Fruit fly (Drosophila melanogaster): ENCODE measurements around the gene nub.

Gene nub

dm6 chr2L:12543107-12543615 is 44.3 kb upstream of the nub start (continued):
- peak; percentile 17 for TF ChIP-seq corto (GFP tag; optimal IDR thresholded peaks at IDR 0.05)
- no peak for TF ChIP-seq tio (GFP tag; optimal IDR thresholded peaks at IDR 0.05)
- no peak for TF ChIP-seq gt (GFP tag; IDR thresholded peaks at IDR 0.05)
- no peak for TF ChIP-seq row (GFP tag; IDR thresholded peaks at IDR 0.05)
- TF ChIP-seq CG11085 (GFP tag; IDR thresholded peaks at IDR 0.05) = no peak
- TF ChIP-seq Hmx (GFP tag; optimal IDR thresholded peaks at IDR 0.05) = no peak
- no peak for TF ChIP-seq sqz (GFP tag; optimal IDR thresholded peaks at IDR 0.05)
- no peak for TF ChIP-seq CG7987 (GFP tag; optimal IDR thresholded peaks at IDR 0.05)
- TF ChIP-seq chinmo (GFP tag; IDR thresholded peaks at IDR 0.05; ENCODE audit: partially characterized antibody) = peak; percentile 91
- TF ChIP-seq jigr1 (GFP tag; IDR thresholded peaks at IDR 0.05) = no peak
- TF ChIP-seq CG11456 (GFP tag; IDR thresholded peaks at IDR 0.05) = no peak
- no peak for TF ChIP-seq CG10565 (GFP tag; optimal IDR thresholded peaks at IDR 0.05)
- TF ChIP-seq Hsf (GFP tag; optimal IDR thresholded peaks at IDR 0.05) = no peak
- TF ChIP-seq pum (GFP tag; optimal IDR thresholded peaks at IDR 0.05) = no peak
- TF ChIP-seq PHDP (tag; optimal IDR thresholded peaks at IDR 0.05) = no peak
- TF ChIP-seq CkIIα-i1 (GFP tag; IDR thresholded peaks at IDR 0.05) = no peak
- TF ChIP-seq fd3F (GFP tag; optimal IDR thresholded peaks at IDR 0.05) = no peak
- no peak for TF ChIP-seq Blimp-1 (GFP tag; optimal IDR thresholded peaks at IDR 0.05)
- TF ChIP-seq CG8089 (GFP tag; optimal IDR thresholded peaks at IDR 0.05) = no peak
- TF ChIP-seq dmrt11E (tag; optimal IDR thresholded peaks at IDR 0.05) = no peak
- TF ChIP-seq lmd (GFP tag; IDR thresholded peaks at IDR 0.05) = no peak
- TF ChIP-seq CG3726 (GFP tag; IDR thresholded peaks at IDR 0.05) = no peak
- no peak for TF ChIP-seq CG11696 (GFP tag; IDR thresholded peaks at IDR 0.05)
- TF ChIP-seq Med (GFP tag) = no peak
- TF ChIP-seq CG10321 (GFP tag; IDR thresholded peaks at IDR 0.05) = 0 out of 2 replicates have a peak, but pooled peaks have one; percentile 5
- TF ChIP-seq CG15269 (tag; optimal IDR thresholded peaks at IDR 0.05) = no peak
- TF ChIP-seq Hr78 (GFP tag; optimal IDR thresholded peaks at IDR 0.05) = no peak
- TF ChIP-seq Opbp (GFP tag; IDR thresholded peaks at IDR 0.05; ENCODE audit: partially characterized antibody) = no peak
- TF ChIP-seq CG12219 (GFP tag; optimal IDR thresholded peaks at IDR 0.05) = no peak
- peak; percentile 98 for TF ChIP-seq crol (GFP tag; IDR thresholded peaks at IDR 0.05)

dm6 chr2L:12543851-12544250 is 43.6 kb upstream of the nub start:
- no peak for TF ChIP-seq crc (GFP tag; optimal IDR thresholded peaks at IDR 0.05)
- TF ChIP-seq CG4360 (GFP tag; IDR thresholded peaks at IDR 0.05) = peak; percentile 64
- TF ChIP-seq Mad (GFP tag; optimal IDR thresholded peaks at IDR 0.05) = no peak
- no peak for TF ChIP-seq CG32767 (GFP tag; IDR thresholded peaks at IDR 0.05)
- TF ChIP-seq bsh (GFP tag; optimal IDR thresholded peaks at IDR 0.05) = peak in 1 of 2 experiments; percentile 55
- TF ChIP-seq br (optimal IDR thresholded peaks at IDR 0.05) = no peak
- no peak for TF ChIP-seq corto (GFP tag; optimal IDR thresholded peaks at IDR 0.05)
- TF ChIP-seq ato (GFP tag; IDR thresholded peaks at IDR 0.05; ENCODE audit: partially characterized antibody) = 0 out of 2 replicates have a peak, but pooled peaks have one; percentile 6
- TF ChIP-seq CG7987 (GFP tag; optimal IDR thresholded peaks at IDR 0.05) = no peak
- TF ChIP-seq slp2 (GFP tag; optimal IDR thresholded peaks at IDR 0.05) = no peak
- TF ChIP-seq Trl (optimal IDR thresholded peaks at IDR 0.05) = peak in 1 of 2 experiments; percentile 47
- no peak for TF ChIP-seq Trl (GFP tag; optimal IDR thresholded peaks at IDR 0.05)
- no peak for TF ChIP-seq chif (GFP tag; optimal IDR thresholded peaks at IDR 0.05)
- peak; percentile 32 for TF ChIP-seq nom (GFP tag; optimal IDR thresholded peaks at IDR 0.05)
- no peak for TF ChIP-seq CG34422 (GFP tag; IDR thresholded peaks at IDR 0.05)
